Worm (Caenorhabditis elegans) whole organism, L2 larva: ENCODE measurements around the gene F26G1.5.

Source experiments
- R02D3.7 ChIP-seq: fragments of 150-350 bp; optimal IDR thresholded peaks from 2 replicates; lab custom pipeline; 2014; ENCODE audit warnings: missing biosample characterization, missing genetic modification characterization
- ZK546.5 ChIP-seq: sonication (generic microtip); optimal IDR thresholded peaks from 2 replicates; lab custom pipeline; 2017; ENCODE audit warnings: missing biosample characterization, missing genetic modification characterization
- ama-1 ChIP-seq: fragments of 150-350 bp; optimal IDR thresholded peaks from 2 replicates; lab custom pipeline; 2018; ENCODE audit warnings: inconsistent platforms
- lsy-2 ChIP-seq, 2 experiments: fragments of 150-350 bp in 1 of 2; sonication (generic microtip) in 1 of 2; optimal IDR thresholded peaks; 2 replicates each; lab custom pipeline; 2014 to 2017; ENCODE audit warnings: missing biosample characterization in 2 of 2, missing genetic modification characterization in 2 of 2
- skn-1 ChIP-seq: sonication (generic microtip); optimal IDR thresholded peaks from 2 replicates; lab custom pipeline; 2017; ENCODE audit warnings: missing biosample characterization, missing genetic modification characterization
- snpc-4 ChIP-seq: fragments of 150-350 bp; optimal IDR thresholded peaks from 2 replicates; lab custom pipeline; 2014; ENCODE audit warnings: missing biosample characterization, missing genetic modification characterization
- unc-39 ChIP-seq: fragments of 150-350 bp; optimal IDR thresholded peaks from 2 replicates; lab custom pipeline; 2014; ENCODE audit warnings: missing biosample characterization, missing genetic modification characterization

DNA sequence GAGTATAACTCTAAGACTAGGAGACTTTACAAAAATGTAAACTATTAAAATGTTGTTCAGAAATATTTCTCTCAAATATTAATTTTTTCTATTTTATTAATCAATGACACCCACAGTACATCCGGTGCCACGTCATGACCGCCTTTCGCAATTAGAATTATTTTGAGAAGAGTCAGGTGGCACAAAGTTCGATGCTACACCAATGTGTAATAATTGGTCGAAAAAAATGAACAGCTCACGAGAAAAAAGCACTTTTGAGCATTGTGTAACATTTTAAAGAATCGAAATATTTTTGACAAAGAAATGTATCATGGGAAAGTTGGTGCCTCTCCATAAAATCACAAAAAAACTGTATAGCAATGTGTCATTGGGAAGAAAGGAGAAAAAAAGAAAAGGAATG is 35.5 kb upstream of the F26G1.5 start:
- TF ChIP-seq unc-39 (tag; lab: Kevin White, UChicago) (no peak), lsy-2 (tag; optimal IDR thresholded peaks at IDR 0.05; lab: Kevin White, UChicago) (no peak), snpc-4 (no peak), ama-1 (lab: Kevin White, UChicago) (no peak), ZK546.5 (tag; lab: Kevin White, UChicago) (no peak), skn-1 (no peak), R02D3.7 (tag; lab: Kevin White, UChicago) (no peak)
